Worm (Caenorhabditis elegans): ENCODE measurements around the gene mrps-26.

mrps-26 gene

DNA sequence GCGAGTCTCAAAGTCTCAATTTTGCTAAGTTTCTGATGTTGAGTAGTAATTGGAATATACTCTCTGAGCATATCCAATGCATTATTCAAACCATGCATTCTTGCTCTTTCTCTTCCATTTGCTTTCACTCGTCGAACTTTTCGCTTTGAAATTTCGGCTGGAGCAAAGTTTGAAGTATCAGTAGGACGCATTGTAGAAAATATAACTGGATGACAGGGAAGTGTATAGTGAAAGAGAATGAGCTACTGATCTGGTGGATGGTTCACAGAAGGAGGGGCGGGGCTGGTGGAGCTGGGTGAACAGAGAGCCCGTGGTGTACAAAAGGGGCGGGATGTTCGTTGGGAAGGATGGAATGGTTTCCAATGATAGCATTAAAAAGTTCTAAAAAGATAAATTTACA, 7.4 kb downstream of the mrps-26 start:
- TF ChIP-seq nhr-2 (tag; optimal IDR thresholded peaks at IDR 0.05) (no peak), bed-3 (GFP tag; optimal IDR thresholded peaks at IDR 0.05) (no peak)

DNA sequence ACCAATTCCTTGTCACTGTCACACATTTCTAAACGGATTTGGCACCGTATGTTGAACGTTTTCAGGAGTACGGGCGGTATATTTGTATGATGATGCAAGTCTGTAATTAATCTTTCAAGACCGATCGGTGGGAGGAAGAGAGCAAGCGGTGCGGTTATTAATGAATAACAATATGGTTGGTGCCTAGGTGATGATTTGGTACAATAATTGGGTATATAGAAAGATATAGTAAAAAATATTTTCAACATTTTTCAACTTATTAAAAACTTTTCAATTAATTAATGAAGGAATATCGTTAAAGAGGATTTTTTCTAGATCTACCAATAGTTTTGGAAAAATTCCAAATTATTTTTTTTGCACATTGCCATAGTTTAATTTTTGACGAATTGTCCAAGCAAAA, 10.1 kb downstream of the mrps-26 start, which contains the start of gene cnd-1:
Gene cnd-1, minus strand, starts transcription at position 101 of the 400 bp plus-strand sequence.
- no peak for TF ChIP-seq elt-1 (tag; optimal IDR thresholded peaks at IDR 0.05; ENCODE audit: borderline replicate concordance, insufficient read depth)
- TF ChIP-seq nhr-2 (tag; optimal IDR thresholded peaks at IDR 0.05), result peak; percentile 72
- no peak for TF ChIP-seq snpc-4 (tag; optimal IDR thresholded peaks at IDR 0.05)

DNA sequence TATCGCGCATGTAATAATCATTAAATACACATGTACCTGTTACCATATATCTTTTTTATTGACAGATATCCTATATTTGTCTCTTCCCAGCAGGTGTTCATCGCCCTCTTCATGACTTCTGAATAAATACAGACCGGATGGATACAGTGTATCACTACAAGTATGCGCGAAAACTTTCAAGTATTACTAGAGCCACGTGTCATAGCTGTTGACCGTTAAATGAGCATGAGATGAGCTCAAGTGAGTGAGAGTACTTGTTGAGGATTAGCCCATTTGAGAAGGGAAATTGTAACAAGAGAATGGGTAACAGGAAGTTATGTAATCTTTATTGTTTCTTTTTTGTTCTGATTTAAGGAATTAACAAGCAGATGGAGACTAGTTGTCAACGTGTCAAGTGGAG, 10.7 kb downstream of the mrps-26 start:
- TF ChIP-seq nhr-2 (tag; optimal IDR thresholded peaks at IDR 0.05) (peak; percentile 92), ces-1 (GFP tag; optimal IDR thresholded peaks at IDR 0.05) (no peak)

DNA sequence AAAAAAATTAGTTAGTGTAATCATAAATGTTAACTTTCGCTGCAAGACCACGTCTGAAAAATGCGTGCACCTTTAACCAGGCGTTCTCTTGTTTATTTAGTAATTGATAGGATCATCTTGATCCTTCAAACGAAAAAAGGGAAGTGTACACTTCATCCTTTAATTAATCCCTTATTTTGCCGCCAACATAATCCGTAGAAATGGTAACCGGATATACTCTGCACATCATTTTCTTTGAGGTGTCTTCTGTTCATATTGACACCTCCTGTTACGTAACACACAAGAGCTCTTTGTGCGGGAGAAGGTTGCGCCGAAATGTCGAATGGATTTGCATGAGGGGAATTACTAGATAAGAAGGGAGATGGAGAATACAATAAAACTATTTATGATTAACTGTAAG, 14.3 kb downstream of the mrps-26 start:
- TF ChIP-seq bed-3 (GFP tag; optimal IDR thresholded peaks at IDR 0.05), result no peak
- no peak for TF ChIP-seq pha-4 (tag; optimal IDR thresholded peaks at IDR 0.05)
- TF ChIP-seq nhr-2 (tag; optimal IDR thresholded peaks at IDR 0.05), result peak; percentile 81
- TF ChIP-seq mep-1 (tag; optimal IDR thresholded peaks at IDR 0.05), result no peak
- TF ChIP-seq zip-8 (tag; optimal IDR thresholded peaks at IDR 0.05), result peak; percentile 14

- TF ChIP-seq ces-1 (GFP tag; optimal IDR thresholded peaks at IDR 0.05) (peak; percentile 36), drap-1 (GFP tag; optimal IDR thresholded peaks at IDR 0.05) (no peak)
Measured at ce11 chrIII:5254108-5254507, 19.7 kb downstream of the mrps-26 start, which contains the start of the genes sumv-1 and gop-1. Gene sumv-1 (minus strand): TSS chrIII:5254187. Gene gop-1 (plus strand): TSS chrIII:5254438.

ce11 chrIII:5258918-5259317, 24.5 kb downstream of the mrps-26 start, which contains the start of gene gop-2:
Gene gop-2 (plus strand): TSS chrIII:5259023.
- no peak for TF ChIP-seq blmp-1 (tag; optimal IDR thresholded peaks at IDR 0.05)
- no peak for TF ChIP-seq bed-3 (GFP tag; optimal IDR thresholded peaks at IDR 0.05)
- no peak for TF ChIP-seq ceh-43 (GFP tag; optimal IDR thresholded peaks at IDR 0.05)
- TF ChIP-seq M03D4.4 (tag; optimal IDR thresholded peaks at IDR 0.05), result no peak
- no peak for TF ChIP-seq ceh-83 (GFP tag; optimal IDR thresholded peaks at IDR 0.05)
- no peak for TF ChIP-seq sem-2 (GFP tag; optimal IDR thresholded peaks at IDR 0.05)
- no peak for TF ChIP-seq tbx-8 (GFP tag; optimal IDR thresholded peaks at IDR 0.05)

ce11 chrIII:5260394-5260793, 26.0 kb downstream of the mrps-26 start, which contains the start of gene gop-3:
Gene gop-3 (plus strand): TSS chrIII:5260694.
- no peak for TF ChIP-seq ham-2 (GFP tag; optimal IDR thresholded peaks at IDR 0.05)

ce11 chrIII:5263299-5263993, 29.0 kb downstream of the mrps-26 start, which contains the start of the genes C34E10.9 and hap-1:
Gene C34E10.9 (minus strand): TSS chrIII:5263399.
Gene hap-1 (plus strand): TSS chrIII:5263943.
- TF ChIP-seq mls-2 (tag; optimal IDR thresholded peaks at IDR 0.05) (no peak), ztf-11 (tag; optimal IDR thresholded peaks at IDR 0.05) (no peak), unc-120 (tag; optimal IDR thresholded peaks at IDR 0.05; ENCODE audit: poor library complexity, severe bottlenecking) (no peak), sptf-1 (tag; optimal IDR thresholded peaks at IDR 0.05) (no peak), ham-2 (GFP tag; optimal IDR thresholded peaks at IDR 0.05) (no peak), nhr-12 (tag; optimal IDR thresholded peaks at IDR 0.05) (no peak), sem-2 (GFP tag; optimal IDR thresholded peaks at IDR 0.05) (no peak)

ce11 chrIII:5264813-5265212, 30.4 kb downstream of the mrps-26 start, which contains the start of gene gro-1:
Gene gro-1 (plus strand): TSS chrIII:5265113.
- TF ChIP-seq ztf-11 (tag; optimal IDR thresholded peaks at IDR 0.05) (no peak), nhr-2 (tag; optimal IDR thresholded peaks at IDR 0.05) (no peak), lsy-2 (tag; optimal IDR thresholded peaks at IDR 0.05) (no peak), ceh-83 (GFP tag; optimal IDR thresholded peaks at IDR 0.05) (no peak), tbx-8 (GFP tag; optimal IDR thresholded peaks at IDR 0.05) (no peak), blmp-1 (tag; optimal IDR thresholded peaks at IDR 0.05) (no peak), ham-2 (GFP tag; optimal IDR thresholded peaks at IDR 0.05) (no peak), zip-8 (tag; optimal IDR thresholded peaks at IDR 0.05) (no peak), nhr-237 (tag; optimal IDR thresholded peaks at IDR 0.05) (no peak), sem-2 (GFP tag; optimal IDR thresholded peaks at IDR 0.05) (no peak), cnd-1 (tag; optimal IDR thresholded peaks at IDR 0.05) (no peak)

All from whole organism, mixed stage, embryonic.